Worm (Caenorhabditis elegans): Measurements from ENCODE around the gene sec-24.2.
A peak's percentile ranks its signal among the peaks of the same experiment; 100 is the strongest.

sec-24.2 gene

DNA sequence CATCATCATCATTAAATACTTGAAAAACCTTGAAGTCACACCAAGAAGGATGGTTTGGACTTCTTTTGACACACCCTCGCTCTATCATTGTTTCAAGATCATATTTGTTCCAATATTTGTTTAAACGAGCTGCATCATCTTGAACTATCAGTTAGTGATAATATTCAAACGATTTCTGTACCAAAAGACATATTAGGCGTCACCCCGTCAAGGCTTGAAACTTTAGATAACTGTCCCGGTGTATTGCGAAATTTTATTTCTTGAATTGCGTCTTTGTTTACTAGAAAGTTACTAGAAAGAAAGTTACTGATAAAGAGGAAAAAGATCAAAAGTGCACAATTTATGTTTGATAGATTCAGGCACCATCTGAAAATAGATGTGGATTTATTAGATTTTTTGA is 54.6 kb downstream of the sec-24.2 start (continued):
- TF ChIP-seq lin-39 (tag; optimal IDR thresholded peaks at IDR 0.05) (no peak), dmd-6 (GFP tag; IDR thresholded peaks at IDR 0.05) (peak; percentile 65), nhr-102 (tag; optimal IDR thresholded peaks at IDR 0.05) (no peak), ztf-7 (tag; optimal IDR thresholded peaks at IDR 0.05) (peak; percentile 2), lin-15B (tag; optimal IDR thresholded peaks at IDR 0.05) (no peak), nhr-28 (tag; optimal IDR thresholded peaks at IDR 0.05) (peak; percentile 31)

All from whole organism, L4 larva.